Worm (Caenorhabditis elegans): ENCODE results near the gene Y40B10B.1.

DNA sequence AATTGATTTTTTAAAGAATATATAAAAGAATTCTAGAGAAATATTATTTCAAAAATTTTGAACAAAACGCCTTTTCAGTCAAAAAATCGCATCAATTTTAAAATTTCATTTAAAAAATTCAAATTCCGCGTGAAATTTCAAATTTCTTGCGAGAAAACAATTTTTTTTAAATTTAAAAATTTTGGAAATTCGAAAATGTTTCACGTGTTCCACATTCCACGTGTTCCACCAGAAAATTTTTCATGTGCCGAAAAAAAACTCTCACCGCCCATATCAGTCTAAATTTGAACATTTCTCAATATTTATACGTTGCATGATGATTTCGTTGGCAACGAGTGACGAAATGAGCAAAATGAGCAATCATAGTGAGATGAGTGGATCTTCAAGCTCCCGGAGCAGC is 13.7 kb upstream of the Y40B10B.1 start, which contains the start of gene fbxa-201:
- TF ChIP-seq egl-43 (GFP tag; IDR thresholded peaks at IDR 0.05) (no peak), F44E2.7 (GFP tag; IDR thresholded peaks at IDR 0.05) (no peak), lsy-2 (tag; optimal IDR thresholded peaks at IDR 0.05) (no peak), ZK546.5 (tag; optimal IDR thresholded peaks at IDR 0.05) (no peak), pha-4 (GFP tag; IDR thresholded peaks at IDR 0.05) (no peak), pha-4 (tag; optimal IDR thresholded peaks at IDR 0.05) (no peak), F26F4.8 (GFP tag; conservative IDR thresholded peaks at IDR 0.05) (no peak), nhr-237 (tag; optimal IDR thresholded peaks at IDR 0.05) (no peak), lin-39 (tag; optimal IDR thresholded peaks at IDR 0.05) (no peak)

Data from whole organism, L4 larva.